Worm (Caenorhabditis elegans) whole organism, midembryonic: ENCODE data around the gene act-2.

Experiments
- T22C8.4 ChIP-seq: fragments of 200-800 bp; sonication (Bioruptor generic); IDR thresholded peaks from 2 replicates; pipeline ENCODE4 v1.3.6; 2022; ENCODE audit warnings: missing genetic modification characterization, missing compliant biosample characterization
- cog-1 ChIP-seq: sonication (generic microtip); optimal IDR thresholded peaks from 2 replicates; lab custom pipeline; 2016; ENCODE audit warnings: missing genetic modification characterization, missing compliant biosample characterization
- flt-1 ChIP-seq: fragments of 200-800 bp; sonication (Bioruptor generic); IDR thresholded peaks from 2 replicates; pipeline ENCODE4 v1.3.6; 2022; ENCODE audit warnings: missing genetic modification characterization, missing compliant biosample characterization
- klf-2 ChIP-seq: fragments of 200-800 bp; sonication (Bioruptor generic); conservative IDR thresholded peaks from 2 replicates; pipeline ENCODE4 v1.3.6; 2022; ENCODE audit warnings: missing genetic modification reagents, missing genetic modification characterization, missing compliant biosample characterization
- med-1 ChIP-seq: sonication (generic microtip); optimal IDR thresholded peaks from 2 replicates; lab custom pipeline; 2017; ENCODE audit warnings: missing genetic modification characterization, mild to moderate bottlenecking, missing compliant biosample characterization, antibody characterized with exemption, missing genetic modification reagents; ENCODE audit not compliant: insufficient read depth
- ref-1 ChIP-seq: fragments of 200-800 bp; sonication (Bioruptor generic); conservative IDR thresholded peaks from 2 replicates; pipeline ENCODE4 v1.3.6; 2022; ENCODE audit warnings: missing genetic modification reagents, missing genetic modification characterization, missing compliant biosample characterization
- tab-1 ChIP-seq: fragments of 200-800 bp; sonication (Bioruptor generic); IDR thresholded peaks from 2 replicates; pipeline ENCODE4 v1.3.6; 2022; ENCODE audit warnings: missing genetic modification characterization, missing compliant biosample characterization
- ztf-23 ChIP-seq: fragments of 200-800 bp; sonication (Bioruptor generic); IDR thresholded peaks from 2 replicates; pipeline ENCODE4 v1.3.6; 2022; ENCODE audit warnings: missing genetic modification reagents, missing genetic modification characterization, missing compliant biosample characterization
- ztf-29 ChIP-seq: fragments of 200-800 bp; sonication (Bioruptor generic); IDR thresholded peaks from 2 replicates; pipeline ENCODE4 v1.3.6; 2022; ENCODE audit warnings: missing genetic modification reagents, missing genetic modification characterization, missing compliant biosample characterization

Gene act-2

DNA sequence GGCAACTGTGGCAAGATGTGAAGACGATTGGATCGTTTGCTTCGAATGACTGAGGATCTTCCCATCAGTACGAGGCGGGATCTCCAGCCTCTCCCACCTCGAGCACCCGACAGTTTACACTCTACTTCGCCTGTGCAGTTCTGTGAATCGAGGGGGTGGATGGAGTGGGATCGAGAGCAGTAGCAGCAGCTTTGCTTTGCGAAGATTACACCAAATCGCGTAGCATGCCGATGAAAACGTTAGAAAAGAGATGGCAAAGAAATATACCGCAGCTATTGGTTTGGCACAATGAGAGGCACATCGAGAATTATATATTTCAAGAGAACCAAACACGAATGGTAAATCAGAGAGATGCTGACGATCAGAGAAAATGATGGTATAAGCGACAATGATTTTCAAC, 3.5 kb downstream of the act-2 start, which contains the start of gene act-3:
Gene act-3 (minus strand): TSS at position 51 of the 400 bp plus-strand sequence.
- TF ChIP-seq med-1: no peak
- TF ChIP-seq cog-1 (tag; lab: Kevin White, UChicago): peak; percentile 35

DNA sequence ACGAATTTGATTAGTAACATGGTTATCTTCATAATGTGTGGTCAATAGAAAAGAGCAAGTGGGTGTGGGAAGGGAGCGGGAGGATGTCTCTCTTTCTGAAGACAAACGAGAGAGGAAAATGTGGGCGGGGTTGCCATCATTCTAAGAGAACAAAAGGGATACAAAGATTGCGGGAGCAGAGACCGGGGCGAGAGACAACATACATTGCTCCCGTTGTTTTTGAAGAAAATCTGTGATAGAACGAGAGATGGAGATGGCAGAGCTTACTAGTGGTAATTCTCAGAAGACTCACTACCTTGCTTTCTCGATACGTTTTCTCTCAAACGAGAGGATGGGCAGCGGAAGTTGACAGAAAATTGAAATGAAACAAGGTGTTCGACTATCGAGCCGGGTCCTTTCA, 4.6 kb downstream of the act-2 start:
- TF ChIP-seq klf-2 (GFP tag; lab: Robert Waterston, UW) (no peak), T22C8.4 (GFP tag; lab: Robert Waterston, UW) (no peak), flt-1 (GFP tag; lab: Robert Waterston, UW) (no peak), med-1 (no peak)

DNA sequence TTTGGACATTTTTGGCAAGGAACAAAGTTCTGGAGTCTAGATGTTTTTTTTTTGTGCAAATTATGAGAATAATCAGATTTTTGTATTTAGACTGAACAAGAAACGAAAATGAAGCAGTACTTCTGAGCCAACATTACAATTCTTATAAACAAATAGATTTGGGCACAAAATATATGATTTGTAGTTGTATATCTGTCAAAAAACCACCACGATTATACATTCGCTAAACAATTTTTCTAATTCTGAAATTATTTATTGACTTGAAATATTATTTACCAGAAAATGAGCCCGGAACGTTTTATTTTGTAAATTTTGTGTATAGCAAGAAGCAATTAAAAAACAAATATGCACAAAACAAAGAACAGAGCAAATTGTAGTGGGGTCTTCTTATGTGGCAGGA, 6.5 kb downstream of the act-2 start:
- no peak for TF ChIP-seq T22C8.4 (GFP tag; lab: Robert Waterston, UW)
- no peak for TF ChIP-seq tab-1
- TF ChIP-seq ztf-29 (GFP tag; lab: Robert Waterston, UW): no peak
- TF ChIP-seq ref-1: no peak
- no peak for TF ChIP-seq klf-2 (GFP tag; lab: Robert Waterston, UW)
- TF ChIP-seq flt-1 (GFP tag; lab: Robert Waterston, UW): no peak

DNA sequence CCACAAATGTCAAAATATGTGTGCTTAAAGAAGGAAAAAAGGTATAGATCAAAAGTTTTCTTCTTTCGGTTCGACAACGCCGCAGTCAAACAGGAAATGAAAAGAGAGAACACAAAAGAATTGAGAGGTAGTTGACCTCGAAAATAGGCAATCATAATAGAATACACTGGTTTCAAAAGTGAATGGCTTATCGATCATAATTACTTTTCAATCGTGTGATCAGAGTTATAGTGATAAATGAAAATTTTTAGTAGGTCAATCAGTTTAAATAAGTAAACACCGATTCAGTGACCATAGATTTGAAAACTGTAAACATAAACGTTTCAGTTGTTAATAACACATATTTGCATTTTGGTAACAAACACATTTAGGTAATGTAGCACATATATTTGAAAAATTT, 7.6 kb downstream of the act-2 start:
- TF ChIP-seq ztf-29 (GFP tag; lab: Robert Waterston, UW) (no peak), ztf-23 (no peak), med-1 (no peak), tab-1 (no peak), T22C8.4 (GFP tag; lab: Robert Waterston, UW) (no peak), cog-1 (tag; lab: Kevin White, UChicago) (no peak), flt-1 (GFP tag; lab: Robert Waterston, UW) (no peak), klf-2 (GFP tag; lab: Robert Waterston, UW) (no peak), ref-1 (no peak)

DNA sequence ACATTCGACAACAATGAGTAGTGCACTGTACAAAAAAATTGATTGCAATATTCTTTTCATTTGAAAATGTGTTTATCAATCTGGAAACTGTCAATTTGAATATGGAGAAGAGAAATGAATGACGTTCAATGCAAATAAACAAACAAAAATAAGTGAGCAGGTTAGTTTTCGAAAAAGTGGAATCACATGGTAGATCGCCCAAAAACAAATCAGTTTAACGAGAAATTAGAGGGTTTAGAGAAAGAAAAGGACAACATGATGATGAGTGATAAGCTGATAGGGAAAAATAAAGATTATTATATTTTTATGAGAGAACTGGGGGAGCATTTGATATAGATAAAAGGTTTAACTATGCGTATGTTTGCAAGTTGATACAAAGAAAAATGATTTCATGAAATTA, 8.7 kb downstream of the act-2 start, which contains the start of gene T04C12.8:
Gene T04C12.8 (minus strand): TSS at position 82 of the 400 bp plus-strand sequence.
- TF ChIP-seq ztf-23: no peak
- no peak for TF ChIP-seq flt-1 (GFP tag; lab: Robert Waterston, UW)
- no peak for TF ChIP-seq tab-1
- no peak for TF ChIP-seq ztf-29 (GFP tag; lab: Robert Waterston, UW)
- no peak for TF ChIP-seq ref-1
- TF ChIP-seq klf-2 (GFP tag; lab: Robert Waterston, UW): no peak
- no peak for TF ChIP-seq T22C8.4 (GFP tag; lab: Robert Waterston, UW)
- TF ChIP-seq med-1: no peak
- TF ChIP-seq cog-1 (tag; lab: Kevin White, UChicago): no peak

DNA sequence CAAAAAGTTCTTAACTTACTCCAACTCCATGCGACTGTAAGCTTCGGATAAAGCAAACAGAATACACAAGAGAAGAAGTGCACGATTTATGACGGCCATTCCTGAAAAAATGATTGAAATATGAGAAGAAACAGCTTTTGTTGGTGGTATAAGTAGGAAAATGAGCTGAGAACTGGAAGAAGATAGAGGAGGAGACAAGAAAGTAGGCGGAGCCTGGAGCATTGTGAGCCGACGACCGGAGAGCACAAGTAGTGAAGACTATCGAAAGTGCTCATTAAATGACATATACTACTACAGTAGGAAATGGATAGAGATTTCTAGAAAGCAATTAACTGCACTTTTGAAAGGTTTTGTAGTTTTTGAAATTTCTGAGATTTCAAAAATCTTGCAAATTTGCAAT, 12.4 kb downstream of the act-2 start, which contains the start of gene nlp-80:
Gene nlp-80 (minus strand): TSS at position 101 of the 400 bp plus-strand sequence.
- TF ChIP-seq ref-1 (no peak), ztf-29 (GFP tag; lab: Robert Waterston, UW) (no peak), flt-1 (GFP tag; lab: Robert Waterston, UW) (no peak), ztf-23 (no peak), med-1 (no peak), tab-1 (no peak), cog-1 (tag; lab: Kevin White, UChicago) (no peak), klf-2 (GFP tag; lab: Robert Waterston, UW) (no peak), T22C8.4 (GFP tag; lab: Robert Waterston, UW) (no peak)

DNA sequence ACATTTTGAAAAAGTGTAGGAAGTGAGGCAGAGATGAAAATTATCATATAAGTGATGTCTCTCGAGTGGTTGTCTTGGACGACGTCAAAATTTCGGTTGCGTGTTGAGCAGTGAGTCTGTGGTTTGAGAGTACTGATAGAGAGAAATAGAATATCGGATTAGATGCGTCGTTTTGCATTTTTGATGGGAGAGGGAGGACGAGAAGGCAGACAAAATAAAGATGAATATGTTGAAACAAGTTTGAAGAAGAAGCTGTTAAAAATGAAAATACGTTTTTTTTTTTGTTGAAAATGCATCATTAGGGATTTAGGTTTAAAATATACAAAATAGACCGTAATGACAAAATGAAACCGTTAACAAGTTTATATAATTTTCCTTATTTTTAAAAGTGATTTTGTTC, 14.8 kb downstream of the act-2 start, which contains the start of gene T04C12.9:
Gene T04C12.9 (minus strand): TSS at position 101 of the 400 bp plus-strand sequence.
- TF ChIP-seq ztf-29 (GFP tag; lab: Robert Waterston, UW) (no peak), med-1 (no peak), cog-1 (tag; lab: Kevin White, UChicago) (no peak), klf-2 (GFP tag; lab: Robert Waterston, UW) (no peak), flt-1 (GFP tag; lab: Robert Waterston, UW) (no peak), ref-1 (no peak), tab-1 (no peak), T22C8.4 (GFP tag; lab: Robert Waterston, UW) (no peak), ztf-23 (no peak)

DNA sequence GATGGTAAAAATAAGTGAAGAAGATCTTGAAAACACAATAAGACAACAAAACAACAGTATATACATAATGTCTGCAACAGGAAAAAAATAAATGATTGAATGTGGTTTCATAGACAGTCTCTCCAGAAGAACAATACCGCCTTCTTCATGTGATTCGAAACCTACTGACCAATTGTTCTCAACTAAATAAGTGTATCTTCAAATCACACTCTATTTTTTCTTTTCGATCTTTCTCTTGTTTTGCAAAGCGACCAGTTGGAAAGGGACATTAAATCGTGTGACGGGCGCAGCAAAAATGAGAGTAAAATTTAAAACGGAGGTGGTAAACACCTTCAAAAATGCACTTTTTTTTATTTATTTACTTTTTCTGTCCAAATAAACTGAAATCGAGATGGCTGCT, 16.1 kb downstream of the act-2 start:
- TF ChIP-seq ref-1: no peak
- TF ChIP-seq flt-1 (GFP tag; lab: Robert Waterston, UW): no peak
- no peak for TF ChIP-seq med-1
- TF ChIP-seq ztf-29 (GFP tag; lab: Robert Waterston, UW): no peak
- no peak for TF ChIP-seq cog-1 (tag; lab: Kevin White, UChicago)
- no peak for TF ChIP-seq T22C8.4 (GFP tag; lab: Robert Waterston, UW)
- no peak for TF ChIP-seq ztf-23
- TF ChIP-seq tab-1: no peak
- no peak for TF ChIP-seq klf-2 (GFP tag; lab: Robert Waterston, UW)

DNA sequence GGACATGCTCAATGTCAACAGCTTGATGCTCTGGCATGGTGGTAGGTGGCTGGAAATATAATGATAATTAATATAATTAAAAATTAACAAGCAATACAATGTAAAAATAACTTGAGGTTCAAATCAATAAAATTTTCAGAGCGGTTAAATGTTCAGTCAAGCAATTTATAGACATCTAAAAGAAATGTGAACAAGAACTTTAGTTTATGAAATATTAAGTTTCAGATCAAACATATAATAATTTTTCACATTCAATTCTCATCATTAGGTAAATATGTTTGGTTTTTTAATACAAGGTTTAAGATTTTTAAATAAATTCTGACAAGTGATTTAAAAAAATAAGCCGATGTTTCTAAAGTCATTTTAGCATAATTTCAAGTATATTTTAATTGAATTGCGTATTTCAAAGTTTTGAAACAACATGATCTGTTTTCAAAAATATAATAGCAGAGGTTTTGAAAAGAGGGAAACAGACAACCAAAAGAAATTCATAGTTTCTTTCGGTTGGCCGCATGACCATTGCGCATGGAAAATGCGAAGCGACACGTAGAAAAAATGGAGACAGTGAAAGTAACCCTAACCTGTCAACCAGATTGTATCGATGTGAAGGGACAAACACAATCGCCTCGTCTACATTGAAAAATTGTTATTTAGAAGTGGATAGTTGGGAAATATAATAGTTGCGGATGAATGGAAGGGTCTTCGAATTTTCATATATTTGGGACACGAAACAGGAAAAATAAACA, 17.5 kb downstream of the act-2 start, which contains the start of gene T04C12.11:
Gene T04C12.11 (minus strand): TSS at position 51 of the 746 bp plus-strand sequence.
- TF ChIP-seq klf-2 (GFP tag; lab: Robert Waterston, UW) (no peak), T22C8.4 (GFP tag; lab: Robert Waterston, UW) (no peak), med-1 (no peak), flt-1 (GFP tag; lab: Robert Waterston, UW) (no peak)

DNA sequence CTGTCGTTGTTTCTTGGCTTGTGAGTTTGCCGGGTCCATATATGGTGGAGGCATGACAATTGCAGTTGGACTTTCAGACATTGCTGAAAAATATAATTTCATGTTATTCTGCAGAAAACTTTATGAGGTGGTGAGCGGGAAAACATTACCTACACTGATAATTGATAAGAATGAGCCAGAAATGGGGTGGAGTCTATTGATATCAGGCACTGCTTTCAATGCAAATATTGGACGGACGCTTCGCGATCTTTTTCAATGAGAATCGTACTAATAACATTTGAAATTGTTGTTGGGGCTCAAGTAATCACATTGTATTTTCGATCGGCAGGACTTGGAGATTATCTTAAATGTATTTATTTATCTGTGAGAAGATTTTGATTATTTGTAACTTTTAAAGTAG, 18.8 kb downstream of the act-2 start, which contains the start of gene T04C12.1:
Gene T04C12.1 (minus strand): TSS at position 90 of the 400 bp plus-strand sequence.
- TF ChIP-seq med-1 (no peak), klf-2 (GFP tag; lab: Robert Waterston, UW) (no peak), ztf-29 (GFP tag; lab: Robert Waterston, UW) (no peak), tab-1 (no peak), ref-1 (no peak), T22C8.4 (GFP tag; lab: Robert Waterston, UW) (no peak), flt-1 (GFP tag; lab: Robert Waterston, UW) (no peak), cog-1 (tag; lab: Kevin White, UChicago) (no peak), ztf-23 (no peak)
